Worm (Caenorhabditis elegans) whole organism, L4/young adult: ENCODE measurements around the gene M04D8.8.

Experiments
- W03F9.2 ChIP-seq: fragments of 150-350 bp; optimal IDR thresholded peaks from 2 replicates; lab custom pipeline; 2014; ENCODE audit warnings: missing biosample characterization, missing genetic modification characterization
- dao-5 ChIP-seq: sonication (generic microtip); optimal IDR thresholded peaks from 2 replicates; lab custom pipeline; 2016; ENCODE audit warnings: missing genotype, missing genetic modification characterization, moderate library complexity, missing compliant biosample characterization
- him-1 ChIP-seq: sonication (generic microtip); optimal IDR thresholded peaks from 2 replicates; lab custom pipeline; 2016; ENCODE audit warnings: missing genotype, missing genetic modification reagents, missing genetic modification characterization, missing compliant biosample characterization

- no peak for TF ChIP-seq W03F9.2 (tag; lab: Kevin White, UChicago)
- no peak for TF ChIP-seq him-1 (tag; lab: Kevin White, UChicago)
- no peak for TF ChIP-seq dao-5 (tag; lab: Kevin White, UChicago)
Measured at ce11 chrIII:10035783-10036182, 1.8 kb downstream of the M04D8.8 start, which contains the start of gene xbx-3.
